Fruit fly (Drosophila melanogaster) whole organism: ENCODE measurements around the gene CG15365.
"Not testable (repeated sequence)": the region's sequence is repeated elsewhere in the genome, so short reads cannot be mapped to it uniquely, and the experiment has no call there.

ENCODE experiments used
- CG8478 ChIP-seq: fragments of >200 bp; optimal IDR thresholded peaks from 2 replicates; lab custom pipeline; 2018; ENCODE audit warnings: inconsistent platforms
- Dll ChIP-seq: fragments of >200 bp; optimal IDR thresholded peaks from 2 replicates; lab custom pipeline; 2017
- EcR ChIP-seq, 2 experiments: fragments of >200 bp; optimal IDR thresholded peaks; 2 replicates each; lab custom pipeline; 2017; ENCODE audit warnings: missing biosample characterization in 2 of 2, missing genetic modification characterization in 2 of 2, missing genetic modification reagents in 2 of 2
- pan ChIP-seq: fragments of >200 bp; optimal IDR thresholded peaks from 2 replicates; lab custom pipeline; 2017
- psq ChIP-seq: fragments of >200 bp; optimal IDR thresholded peaks from 2 replicates; lab custom pipeline; 2017
- usp ChIP-seq: fragments of >200 bp; optimal IDR thresholded peaks from 2 replicates; lab custom pipeline; 2017; ENCODE audit warnings: missing biosample characterization, missing genetic modification characterization, mixed read lengths

The CG15365 gene

dm6 chrX:9089254-9090056 is 21.7 kb upstream of the CG15365 start, which contains the start of gene CCT2:
CCT2 (plus strand) TSS chrX:9089513.
- TF ChIP-seq pan (lab: Kevin White, UChicago) (no peak), EcR (GFP tag; optimal IDR thresholded peaks at IDR 0.05; lab: Kevin White, UChicago) (no peak), CG8478 (lab: Kevin White, UChicago) (no peak), psq (lab: Kevin White, UChicago) (no peak), Dll (lab: Kevin White, UChicago) (no peak), usp (no peak)

- TF ChIP-seq usp; Dll (lab: Kevin White, UChicago); pan (lab: Kevin White, UChicago): not testable (repeated sequence)
Measured at dm6 chrX:9087920-9088417, 20.2 kb upstream of the CG15365 start, which contains the start of gene CG6999. CG6999 (plus strand) TSS chrX:9088367.

- not testable (repeated sequence) for TF ChIP-seq psq, pan, CG8478 (lab: Kevin White, UChicago)
Measured at dm6 chrX:9086702-9087179, 19.0 kb upstream of the CG15365 start, which contains the start of gene CG32706. CG32706 (plus strand) TSS chrX:9087129.

- TF ChIP-seq EcR (GFP tag; optimal IDR thresholded peaks at IDR 0.05; lab: Kevin White, UChicago) (no peak), pan (lab: Kevin White, UChicago) (no peak), psq (lab: Kevin White, UChicago) (no peak), usp (no peak), Dll (lab: Kevin White, UChicago) (no peak), CG8478 (lab: Kevin White, UChicago) (no peak)
Measured at dm6 chrX:9085726-9086125, 17.9 kb upstream of the CG15365 start, which contains the start of gene CG32708. CG32708 (plus strand) TSS chrX:9085932.

dm6 chrX:9082600-9082999 is 14.8 kb upstream of the CG15365 start, which contains the start of gene APC4:
APC4 (plus strand) TSS chrX:9082931.
- TF ChIP-seq usp (no peak), Dll (lab: Kevin White, UChicago) (no peak), CG8478 (lab: Kevin White, UChicago) (no peak), psq (lab: Kevin White, UChicago) (no peak), EcR (GFP tag; optimal IDR thresholded peaks at IDR 0.05; lab: Kevin White, UChicago) (no peak), pan (lab: Kevin White, UChicago) (no peak)

- TF ChIP-seq usp (no peak), EcR (GFP tag; optimal IDR thresholded peaks at IDR 0.05; lab: Kevin White, UChicago) (no peak), CG8478 (lab: Kevin White, UChicago) (no peak), pan (lab: Kevin White, UChicago) (no peak), Dll (lab: Kevin White, UChicago) (no peak)
Measured at dm6 chrX:9080962-9081361, 13.2 kb upstream of the CG15365 start, which contains the start of the genes CG7246 and HP1b. CG7246 (minus strand) TSS chrX:9081057. HP1b (plus strand) TSS chrX:9081063.

- TF ChIP-seq usp = no peak
Measured at dm6 chrX:9078263-9078662, 10.5 kb upstream of the CG15365 start, which contains the start of gene CG44325. CG44325 (minus strand) TSS chrX:9078499.

dm6 chrX:9077558-9077957 is 9.8 kb upstream of the CG15365 start:
- no peak for TF ChIP-seq psq (lab: Kevin White, UChicago)
- TF ChIP-seq pan (lab: Kevin White, UChicago) = no peak
- TF ChIP-seq usp = no peak
- TF ChIP-seq Dll (lab: Kevin White, UChicago) = no peak
- TF ChIP-seq CG8478 (lab: Kevin White, UChicago) = no peak
- no peak for TF ChIP-seq EcR (GFP tag; optimal IDR thresholded peaks at IDR 0.05; lab: Kevin White, UChicago)

dm6 chrX:9075641-9076324 is 8.0 kb upstream of the CG15365 start:
- no peak for TF ChIP-seq psq (lab: Kevin White, UChicago)
- TF ChIP-seq Dll (lab: Kevin White, UChicago) = no peak
- TF ChIP-seq usp = no peak
- TF ChIP-seq pan (lab: Kevin White, UChicago) = no peak
- no peak for TF ChIP-seq CG8478 (lab: Kevin White, UChicago)
- TF ChIP-seq EcR (GFP tag; optimal IDR thresholded peaks at IDR 0.05; lab: Kevin White, UChicago) = no peak

dm6 chrX:9074040-9074439 is 6.3 kb upstream of the CG15365 start:
- TF ChIP-seq psq (lab: Kevin White, UChicago) (no peak), Dll (lab: Kevin White, UChicago) (no peak), CG8478 (lab: Kevin White, UChicago) (no peak), EcR (GFP tag; optimal IDR thresholded peaks at IDR 0.05; lab: Kevin White, UChicago) (no peak), usp (no peak), pan (lab: Kevin White, UChicago) (no peak)

dm6 chrX:9071308-9071707 is 3.5 kb upstream of the CG15365 start, which contains the start of gene CG10970:
CG10970 (minus strand) TSS chrX:9071408.
- no peak for TF ChIP-seq EcR (GFP tag; optimal IDR thresholded peaks at IDR 0.05; lab: Kevin White, UChicago)
- TF ChIP-seq CG8478 (lab: Kevin White, UChicago) = no peak
- TF ChIP-seq Dll (lab: Kevin White, UChicago) = no peak
- no peak for TF ChIP-seq pan (lab: Kevin White, UChicago)
- TF ChIP-seq usp = no peak
- TF ChIP-seq psq (lab: Kevin White, UChicago) = no peak
